Worm (Caenorhabditis elegans): ENCODE measurements around the gene R04B5.1.

The R04B5.1 gene

ce11 chrV:10036275-10036674, 41.9 kb downstream of the R04B5.1 start, which contains the start of gene T06E8.2 (continued):
- TF ChIP-seq aly-2 (tag; optimal IDR thresholded peaks at IDR 0.05), result no peak
- TF ChIP-seq aha-1 (tag), result peak; percentile 35
- TF ChIP-seq lir-3 (tag; optimal IDR thresholded peaks at IDR 0.05), result no peak
- no peak; the same call in 1 of the 2 replicates for TF ChIP-seq set-16 (GFP tag; IDR thresholded peaks at IDR 0.05)
- no peak for TF ChIP-seq nhr-111 (GFP tag; optimal IDR thresholded peaks at IDR 0.05)
- no peak for TF ChIP-seq F49E8.2 (tag; optimal IDR thresholded peaks at IDR 0.05; ENCODE audit: borderline replicate concordance)
- no peak for TF ChIP-seq snpc-1.2 (GFP tag; IDR thresholded peaks at IDR 0.05)
- peak; percentile 64 for TF ChIP-seq mep-1 (tag; optimal IDR thresholded peaks at IDR 0.05)
- TF ChIP-seq F44E2.7 (GFP tag; IDR thresholded peaks at IDR 0.05), result no peak
- TF ChIP-seq zip-11 (GFP tag; IDR thresholded peaks at IDR 0.05), result no peak
- TF ChIP-seq sdz-12 (GFP tag; optimal IDR thresholded peaks at IDR 0.05), result no peak
- TF ChIP-seq lim-7 (GFP tag; IDR thresholded peaks at IDR 0.05), result no peak
- no peak for TF ChIP-seq hif-1 (tag; optimal IDR thresholded peaks at IDR 0.05)
- no peak for TF ChIP-seq lin-1 (GFP tag; IDR thresholded peaks at IDR 0.05)
- no peak for TF ChIP-seq zfp-2 (tag; optimal IDR thresholded peaks at IDR 0.05)
- no peak for TF ChIP-seq dmd-9 (GFP tag; IDR thresholded peaks at IDR 0.05)
- TF ChIP-seq daf-19 (GFP tag; conservative IDR thresholded peaks at IDR 0.05), result no peak
- TF ChIP-seq rbr-2 (tag; optimal IDR thresholded peaks at IDR 0.05), result peak; percentile 26
- TF ChIP-seq nhr-76 (tag; optimal IDR thresholded peaks at IDR 0.05), result no peak
- TF ChIP-seq fkh-10 (GFP tag; optimal IDR thresholded peaks at IDR 0.05), result no peak

- TF ChIP-seq ztf-11 (tag; optimal IDR thresholded peaks at IDR 0.05) (no peak), attf-4 (tag; optimal IDR thresholded peaks at IDR 0.05) (no peak), rbr-2 (tag; optimal IDR thresholded peaks at IDR 0.05) (peak; percentile 5)
Observed at ce11 chrV:10035586-10035985, 42.6 kb downstream of the R04B5.1 start.

- TF ChIP-seq hlh-11 (tag; optimal IDR thresholded peaks at IDR 0.05) (peak; percentile 54), ces-1 (GFP tag; optimal IDR thresholded peaks at IDR 0.05) (no peak), Y105C5A.15 (GFP tag; IDR thresholded peaks at IDR 0.05) (no peak), Y5F2A.4 (GFP tag; optimal IDR thresholded peaks at IDR 0.05) (no peak), unc-130 (GFP tag; optimal IDR thresholded peaks at IDR 0.05) (no peak), dmd-6 (GFP tag; IDR thresholded peaks at IDR 0.05) (peak; percentile 82), dve-1 (tag; optimal IDR thresholded peaks at IDR 0.05; ENCODE audit: insufficient read depth) (peak; percentile 43), pqm-1 (tag; optimal IDR thresholded peaks at IDR 0.05) (peak; percentile 55), lin-29 (GFP tag; IDR thresholded peaks at IDR 0.05) (0 out of 2 replicates have a peak, but pooled peaks have one; percentile 13), F49E8.2 (tag; optimal IDR thresholded peaks at IDR 0.05; ENCODE audit: borderline replicate concordance) (peak; percentile 16), dpl-1 (GFP tag; optimal IDR thresholded peaks at IDR 0.05) (peak; percentile 88), F26F4.8 (GFP tag; conservative IDR thresholded peaks at IDR 0.05) (no peak), daf-12 (tag; optimal IDR thresholded peaks at IDR 0.05) (no peak), mdl-1 (tag; optimal IDR thresholded peaks at IDR 0.05) (peak in 1 of 2 experiments; percentile 47), skn-1 (tag; optimal IDR thresholded peaks at IDR 0.05) (no peak), nhr-102 (tag; optimal IDR thresholded peaks at IDR 0.05) (peak; percentile 31), hlh-30 (tag; optimal IDR thresholded peaks at IDR 0.05; ENCODE audit: insufficient read depth) (peak; percentile 50), nhr-48 (tag; optimal IDR thresholded peaks at IDR 0.05) (peak; percentile 8), ama-1 (optimal IDR thresholded peaks at IDR 0.05) (no peak), aha-1 (tag) (no peak), mxl-3 (GFP tag; optimal IDR thresholded peaks at IDR 0.05) (peak; percentile 73), mep-1 (tag; optimal IDR thresholded peaks at IDR 0.05) (peak; percentile 24), nhr-28 (tag; optimal IDR thresholded peaks at IDR 0.05) (peak; percentile 81), lin-1 (GFP tag; IDR thresholded peaks at IDR 0.05) (0 out of 2 replicates have a peak, but pooled peaks have one; percentile 45), attf-4 (tag; optimal IDR thresholded peaks at IDR 0.05) (no peak), zfp-3 (GFP tag; conservative IDR thresholded peaks at IDR 0.05) (no peak), tra-1 (GFP tag; IDR thresholded peaks at IDR 0.05) (0 out of 2 replicates have a peak, but pooled peaks have one; percentile 32), lsy-2 (tag; optimal IDR thresholded peaks at IDR 0.05) (peak in 1 of 2 experiments; percentile 48), nhr-237 (tag; optimal IDR thresholded peaks at IDR 0.05) (no peak), zag-1 (tag; optimal IDR thresholded peaks at IDR 0.05) (no peak)
Observed at ce11 chrV:10031384-10032171, 46.6 kb downstream of the R04B5.1 start.

Data from whole organism, L4 larva.